Worm (Caenorhabditis elegans) whole organism, L1 larva: Measurements from ENCODE around the gene paml-1.

Experiments
- C04F5.9 ChIP-seq: sonication (generic microtip); optimal IDR thresholded peaks from 2 replicates; lab custom pipeline; 2016; ENCODE audit warnings: missing genetic modification characterization, missing compliant biosample characterization
- C16A3.4 ChIP-seq: fragments of 150-350 bp; optimal IDR thresholded peaks from 2 replicates; lab custom pipeline; 2014; ENCODE audit warnings: missing biosample characterization, missing genetic modification characterization
- C34B4.2 ChIP-seq: sonication (generic microtip); optimal IDR thresholded peaks from 2 replicates; lab custom pipeline; 2017; ENCODE audit warnings: mild to moderate bottlenecking, missing genetic modification characterization, missing compliant biosample characterization
- aha-1 ChIP-seq: fragments of 150-350 bp; optimal IDR thresholded peaks from 2 replicates; lab custom pipeline; 2014; ENCODE audit warnings: missing biosample characterization, missing genetic modification characterization
- ceh-63 ChIP-seq: fragments of 200-800 bp; sonication (Bioruptor generic); optimal IDR thresholded peaks from 2 replicates; lab custom pipeline; 2018; ENCODE audit warnings: mild to moderate bottlenecking, missing genetic modification characterization, missing compliant biosample characterization
- ceh-8 ChIP-seq: fragments of 200-800 bp; sonication (Bioruptor generic); optimal IDR thresholded peaks from 2 replicates; lab custom pipeline; 2018; ENCODE audit warnings: mild to moderate bottlenecking, missing genetic modification characterization, moderate library complexity, missing compliant biosample characterization
- ceh-88 ChIP-seq: fragments of 200-800 bp; sonication (Bioruptor generic); IDR thresholded peaks from 2 replicates; pipeline ENCODE4 v1.3.6; 2022; ENCODE audit warnings: missing genetic modification characterization, missing compliant biosample characterization
- ceh-90 ChIP-seq: sonication (generic microtip); optimal IDR thresholded peaks from 2 replicates; lab custom pipeline; 2016; ENCODE audit warnings: missing genetic modification characterization, missing compliant biosample characterization
- ces-1 ChIP-seq: fragments of 150-350 bp; optimal IDR thresholded peaks from 2 replicates; lab custom pipeline; 2014; ENCODE audit warnings: missing biosample characterization, missing genetic modification reagents, missing genetic modification characterization
- dpl-1 ChIP-seq, 3 experiments: fragments of 150-350 bp in 2 of 3; sonication (generic microtip) in 1 of 3; optimal IDR thresholded peaks; 2 replicates each; lab custom pipeline; 2014 to 2017; ENCODE audit warnings: missing biosample characterization in 3 of 3, missing genetic modification characterization in 3 of 3, missing genetic modification reagents in 3 of 3
- efl-1 ChIP-seq, 4 experiments: fragments of 150-350 bp; optimal IDR thresholded peaks in 3 of 4; peaks in 1 of 4; 1 replicate in 1 of 4; 2 replicates in 3 of 4; lab custom pipeline; 2014; ENCODE audit warnings: missing biosample characterization in 2 of 4, missing genetic modification characterization in 2 of 4, missing genetic modification reagents in 2 of 4
- efl-3 ChIP-seq: fragments of 200-800 bp; sonication (Bioruptor generic); optimal IDR thresholded peaks from 2 replicates; lab custom pipeline; 2018; ENCODE audit warnings: mild to moderate bottlenecking, missing genetic modification characterization, missing compliant biosample characterization
- elt-2 ChIP-seq: sonication (generic microtip); optimal IDR thresholded peaks from 2 replicates; lab custom pipeline; 2016; ENCODE audit warnings: missing genetic modification characterization, mild to moderate bottlenecking, inconsistent platforms, missing compliant biosample characterization, missing genetic modification reagents
- fkh-10 ChIP-seq: sonication (generic microtip); optimal IDR thresholded peaks from 2 replicates; lab custom pipeline; 2017; ENCODE audit warnings: missing biosample characterization, missing genetic modification reagents, missing genetic modification characterization
- fkh-8 ChIP-seq: sonication (generic microtip); optimal IDR thresholded peaks from 2 replicates; lab custom pipeline; 2016; ENCODE audit warnings: mild to moderate bottlenecking, missing genetic modification characterization, missing compliant biosample characterization
- grh-1 ChIP-seq: fragments of 200-800 bp; sonication (Bioruptor generic); IDR thresholded peaks from 2 replicates; pipeline ENCODE4 v1.3.6; 2022; ENCODE audit warnings: missing genetic modification reagents, missing genetic modification characterization, missing compliant biosample characterization
- irx-1 ChIP-seq: sonication (generic microtip); optimal IDR thresholded peaks from 2 replicates; lab custom pipeline; 2016; ENCODE audit warnings: missing genetic modification characterization, missing compliant biosample characterization
- isw-1 ChIP-seq: fragments of 200-800 bp; sonication (Bioruptor generic); IDR thresholded peaks from 2 replicates; pipeline ENCODE4 v1.3.6; 2022; ENCODE audit warnings: missing genetic modification characterization, missing compliant biosample characterization
- jun-1 ChIP-seq: fragments of 150-350 bp; optimal IDR thresholded peaks from 2 replicates; lab custom pipeline; 2014; ENCODE audit warnings: missing biosample characterization, missing genetic modification reagents, missing genetic modification characterization
- lin-14 ChIP-seq: fragments of 200-800 bp; sonication (Bioruptor generic); optimal IDR thresholded peaks from 2 replicates; lab custom pipeline; 2018; ENCODE audit warnings: mild to moderate bottlenecking, missing genetic modification characterization, moderate library complexity, missing compliant biosample characterization
- lin-35 ChIP-seq, 2 experiments: fragments of 150-350 bp; optimal IDR thresholded peaks; 2 replicates each; lab custom pipeline; 2014; ENCODE audit warnings: missing biosample characterization in 2 of 2, missing genetic modification characterization in 2 of 2, missing genetic modification reagents in 2 of 2
- lin-39 ChIP-seq: fragments of 150-350 bp; optimal IDR thresholded peaks from 2 replicates; lab custom pipeline; 2014; ENCODE audit warnings: missing biosample characterization, missing genetic modification reagents, missing genetic modification characterization
- mab-9 ChIP-seq: fragments of 200-800 bp; sonication (Bioruptor generic); IDR thresholded peaks from 2 replicates; pipeline ENCODE4 v1.3.6; 2022; ENCODE audit warnings: missing genetic modification reagents, missing genetic modification characterization, missing compliant biosample characterization
- mef-2 ChIP-seq: fragments of 150-350 bp; optimal IDR thresholded peaks from 2 replicates; lab custom pipeline; 2014; ENCODE audit warnings: missing biosample characterization, missing genetic modification characterization
- mep-1 ChIP-seq: fragments of 150-350 bp; optimal IDR thresholded peaks from 2 replicates; lab custom pipeline; 2014; ENCODE audit warnings: missing biosample characterization, missing genetic modification characterization
- nhr-19 ChIP-seq: fragments of 200-800 bp; sonication (Bioruptor generic); conservative IDR thresholded peaks from 2 replicates; pipeline ENCODE4 v1.3.6; 2022; ENCODE audit warnings: missing genetic modification characterization, missing compliant biosample characterization
- nhr-237 ChIP-seq: fragments of 150-350 bp; optimal IDR thresholded peaks from 2 replicates; lab custom pipeline; 2014; ENCODE audit warnings: missing biosample characterization, missing genetic modification characterization
- nhr-28 ChIP-seq: fragments of 150-350 bp; optimal IDR thresholded peaks from 2 replicates; lab custom pipeline; 2014; ENCODE audit warnings: missing biosample characterization, missing genetic modification characterization
- nhr-47 ChIP-seq: sonication (generic microtip); optimal IDR thresholded peaks from 2 replicates; lab custom pipeline; 2016; ENCODE audit warnings: mild to moderate bottlenecking, missing genetic modification characterization, moderate library complexity, missing compliant biosample characterization
- nhr-71 ChIP-seq: sonication (generic microtip); optimal IDR thresholded peaks from 2 replicates; lab custom pipeline; 2016; ENCODE audit warnings: mild to moderate bottlenecking, missing genetic modification characterization, moderate library complexity, missing compliant biosample characterization
- nhr-76 ChIP-seq: sonication (generic microtip); optimal IDR thresholded peaks from 2 replicates; lab custom pipeline; 2017; ENCODE audit warnings: missing biosample characterization, missing genetic modification characterization
- nhr-85 ChIP-seq: sonication (generic microtip); peaks from one replicate; lab custom pipeline; 2016; ENCODE audit warnings: missing genetic modification characterization, inconsistent platforms, missing compliant biosample characterization
- nhr-90 ChIP-seq: sonication (generic microtip); optimal IDR thresholded peaks from 2 replicates; lab custom pipeline; 2016; ENCODE audit warnings: mild to moderate bottlenecking, missing genetic modification characterization, missing compliant biosample characterization; ENCODE audit not compliant: poor library complexity
- pag-3 ChIP-seq: sonication (generic microtip); optimal IDR thresholded peaks from 2 replicates; lab custom pipeline; 2017; ENCODE audit warnings: missing genetic modification characterization, mild to moderate bottlenecking, missing compliant biosample characterization, antibody characterized with exemption, borderline replicate concordance; ENCODE audit not compliant: insufficient read depth
- pqm-1 ChIP-seq: sonication (generic microtip); optimal IDR thresholded peaks from 3 replicates; lab custom pipeline; 2017; ENCODE audit warnings: missing biosample characterization, missing genetic modification characterization
- rnt-1 ChIP-seq: sonication (generic microtip); optimal IDR thresholded peaks from 2 replicates; lab custom pipeline; 2016; ENCODE audit warnings: mild to moderate bottlenecking, missing genetic modification characterization, moderate library complexity, missing compliant biosample characterization
- skn-1 ChIP-seq: fragments of 150-350 bp; optimal IDR thresholded peaks from 2 replicates; lab custom pipeline; 2014; ENCODE audit warnings: missing biosample characterization, missing genetic modification characterization
- snpc-4 ChIP-seq: fragments of 150-350 bp; optimal IDR thresholded peaks from 2 replicates; lab custom pipeline; 2014; ENCODE audit warnings: missing biosample characterization, missing genetic modification characterization
- snu-23 ChIP-seq: sonication (generic microtip); optimal IDR thresholded peaks from 2 replicates; lab custom pipeline; 2016; ENCODE audit warnings: missing genetic modification characterization, missing compliant biosample characterization
- sox-4 ChIP-seq: sonication (generic microtip); optimal IDR thresholded peaks from 2 replicates; lab custom pipeline; 2016; ENCODE audit warnings: missing genetic modification characterization, missing compliant biosample characterization
- sptf-1 ChIP-seq: fragments of 150-350 bp; optimal IDR thresholded peaks from 2 replicates; lab custom pipeline; 2014; ENCODE audit warnings: missing biosample characterization, missing genetic modification characterization
- sup-37 ChIP-seq: fragments of 200-800 bp; sonication (Bioruptor generic); optimal IDR thresholded peaks from 2 replicates; lab custom pipeline; 2018; ENCODE audit warnings: mild to moderate bottlenecking, missing genetic modification characterization, missing compliant biosample characterization
- tlp-1 ChIP-seq: fragments of 150-350 bp; optimal IDR thresholded peaks from 2 replicates; lab custom pipeline; 2014; ENCODE audit warnings: missing biosample characterization, missing genetic modification characterization
- unc-98 ChIP-seq: fragments of 200-800 bp; sonication (Bioruptor generic); IDR thresholded peaks from 2 replicates; pipeline ENCODE4 v1.3.6; 2022; ENCODE audit warnings: missing genetic modification characterization, missing compliant biosample characterization
- zip-4 ChIP-seq: fragments of 200-800 bp; sonication (Bioruptor generic); optimal IDR thresholded peaks from 2 replicates; lab custom pipeline; 2018; ENCODE audit warnings: mild to moderate bottlenecking, missing genetic modification characterization, moderate library complexity, missing compliant biosample characterization
- ztf-4 ChIP-seq: fragments of 150-350 bp; optimal IDR thresholded peaks from 2 replicates; lab custom pipeline; 2014; ENCODE audit warnings: missing biosample characterization, missing genetic modification characterization

paml-1 gene

ce11 chrIII:10270778-10271307, 37.0 kb upstream of the paml-1 start, which contains the start of gene cnk-1 (continued):
- TF ChIP-seq ceh-8 (GFP tag; lab: Kevin White, UChicago) = peak; percentile 57
- TF ChIP-seq sup-37 (GFP tag; lab: Kevin White, UChicago) = peak; percentile 48
- peak; percentile 98 for TF ChIP-seq isw-1 (GFP tag; lab: Robert Waterston, UW)
- TF ChIP-seq lin-39 = no peak
- peak; percentile 99 for TF ChIP-seq rnt-1
- TF ChIP-seq ceh-63 = peak; percentile 86
- peak; percentile 57 to 71 (median 65) for TF ChIP-seq dpl-1 (GFP tag; optimal IDR thresholded peaks at IDR 0.05; lab: Kevin White, UChicago)
- TF ChIP-seq mab-9 (GFP tag; lab: Robert Waterston, UW) = peak; percentile 99
- TF ChIP-seq ceh-88 (GFP tag; lab: Robert Waterston, UW) = peak; percentile 95
- TF ChIP-seq ztf-4 (tag; lab: Kevin White, UChicago) = no peak
- no peak for TF ChIP-seq nhr-76 (tag; lab: Kevin White, UChicago)
- peak; percentile 93 for TF ChIP-seq nhr-90 (tag; lab: Kevin White, UChicago)
- peak; percentile 87 for TF ChIP-seq fkh-8 (tag; lab: Kevin White, UChicago)
- no peak for TF ChIP-seq ces-1
- peak; percentile 76 for TF ChIP-seq C04F5.9 (tag; lab: Kevin White, UChicago)
- TF ChIP-seq nhr-28 = no peak
- peak; percentile 43 for TF ChIP-seq mep-1
- TF ChIP-seq efl-3 (GFP tag; lab: Kevin White, UChicago) = peak; percentile 7
- peak; percentile 88 for TF ChIP-seq sox-4 (tag; lab: Kevin White, UChicago)
- TF ChIP-seq pqm-1 = no peak
- TF ChIP-seq snu-23 = peak; percentile 88
- no peak for TF ChIP-seq snpc-4 (tag; lab: Kevin White, UChicago)
- TF ChIP-seq unc-98 = peak; percentile 99
- peak; percentile 9 for TF ChIP-seq jun-1 (tag; lab: Kevin White, UChicago)
- TF ChIP-seq sptf-1 (tag; lab: Kevin White, UChicago) = no peak
- no peak for TF ChIP-seq pag-3 (tag; lab: Kevin White, UChicago)
- peak; percentile 96 for TF ChIP-seq nhr-47 (tag; lab: Kevin White, UChicago)
- TF ChIP-seq nhr-85 (tag; lab: Kevin White, UChicago) = peak; percentile 90
- TF ChIP-seq nhr-237 = no peak
- peak; percentile 40 for TF ChIP-seq elt-2
- TF ChIP-seq C16A3.4 (tag; lab: Kevin White, UChicago) = no peak
- TF ChIP-seq skn-1 (tag; lab: Kevin White, UChicago) = peak; percentile 16
- no peak for TF ChIP-seq fkh-10
- TF ChIP-seq C34B4.2 (tag; lab: Kevin White, UChicago) = peak; percentile 20
- peak; percentile 96 for TF ChIP-seq grh-1 (GFP tag; lab: Robert Waterston, UW)
- peak; percentile 85 for TF ChIP-seq ceh-90
- TF ChIP-seq lin-14 (GFP tag; lab: Kevin White, UChicago) = peak; percentile 88
- TF ChIP-seq tlp-1 (tag; lab: Kevin White, UChicago) = no peak
- peak; percentile 86 for TF ChIP-seq irx-1 (tag; lab: Kevin White, UChicago)
- no peak for TF ChIP-seq mef-2 (tag; lab: Kevin White, UChicago)
- peak; percentile 32 for TF ChIP-seq zip-4
- no peak for TF ChIP-seq aha-1 (tag; lab: Kevin White, UChicago)

DNA sequence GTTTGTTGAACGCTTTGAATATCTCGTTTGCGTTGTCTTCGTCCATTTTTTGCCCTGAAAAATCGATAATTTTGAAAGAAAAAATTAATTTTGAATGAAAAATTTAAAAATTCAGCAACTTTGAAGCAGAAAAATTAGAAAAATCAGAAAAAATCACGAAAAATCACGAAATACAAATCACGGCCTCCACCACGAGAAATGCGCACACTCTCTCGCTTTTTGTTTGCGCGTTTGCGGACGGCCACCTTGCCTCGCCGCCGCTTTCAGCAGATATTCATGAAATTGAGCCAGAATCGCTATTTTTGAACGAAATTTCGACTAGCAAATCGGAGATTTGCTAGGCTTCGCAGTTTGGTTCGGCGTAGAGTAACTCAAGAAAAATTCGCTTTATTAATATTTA, 32.9 kb upstream of the paml-1 start, which contains the start of gene inpp-4B:
inpp-4B (minus strand) TSS at position 54 of the 400 bp plus-strand sequence.
- TF ChIP-seq nhr-19 (GFP tag; lab: Robert Waterston, UW) (0 out of 2 replicates have a peak, but pooled peaks have one; percentile 13), nhr-47 (tag; lab: Kevin White, UChicago) (peak; percentile 16), dpl-1 (GFP tag; optimal IDR thresholded peaks at IDR 0.05; lab: Kevin White, UChicago) (peak in 1 of 3 experiments; percentile 2), lin-35 (GFP tag; optimal IDR thresholded peaks at IDR 0.05; lab: Kevin White, UChicago) (peak in 1 of 2 experiments; percentile 15), isw-1 (GFP tag; lab: Robert Waterston, UW) (peak; percentile 31; the same call in 1 of the 2 replicates), nhr-71 (tag; lab: Kevin White, UChicago) (peak; percentile 16), efl-1 (optimal IDR thresholded peaks at IDR 0.05; lab: Kevin White, UChicago) (peak; percentile 6 to 10), efl-1 (GFP tag; optimal IDR thresholded peaks at IDR 0.05 in 1 of 2; lab: Kevin White, UChicago) (peak in 1 of 2 experiments; percentile 76)
